Worm (Caenorhabditis elegans): ENCODE measurements around the gene F46B3.16.

DNA sequence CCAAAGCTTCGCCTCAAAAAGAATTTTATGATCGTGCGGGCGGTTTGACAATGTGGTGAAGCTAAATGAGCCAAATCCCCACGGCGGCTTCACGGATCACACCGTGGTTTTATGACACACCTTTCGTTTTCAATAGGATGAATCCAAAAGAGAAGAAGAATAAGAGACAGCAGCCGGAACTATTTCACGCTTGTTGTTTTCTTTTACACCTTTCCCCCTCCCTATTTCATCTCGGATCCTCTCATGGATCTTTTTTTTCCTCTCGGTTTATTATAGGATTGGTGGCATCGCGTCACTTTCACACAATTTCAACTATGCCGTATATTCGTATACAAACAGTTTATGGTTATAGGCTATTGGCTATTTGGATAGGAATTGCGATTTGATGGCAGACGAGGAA, 29.3 kb downstream of the F46B3.16 start:
- TF ChIP-seq unc-130 (GFP tag; optimal IDR thresholded peaks at IDR 0.05) (no peak), nhr-41 (GFP tag; IDR thresholded peaks at IDR 0.05) (no peak), ama-1 (optimal IDR thresholded peaks at IDR 0.05) (no peak), nhr-77 (tag; optimal IDR thresholded peaks at IDR 0.05) (no peak), mxl-3 (GFP tag; optimal IDR thresholded peaks at IDR 0.05) (no peak), ceh-62 (tag; optimal IDR thresholded peaks at IDR 0.05) (no peak), hlh-30 (tag; optimal IDR thresholded peaks at IDR 0.05; ENCODE audit: insufficient read depth) (no peak), ztf-11 (tag; optimal IDR thresholded peaks at IDR 0.05) (no peak), nhr-237 (tag; optimal IDR thresholded peaks at IDR 0.05) (no peak), nhr-28 (tag; optimal IDR thresholded peaks at IDR 0.05) (no peak), pha-4 (GFP tag; IDR thresholded peaks at IDR 0.05) (no peak), pha-4 (tag; optimal IDR thresholded peaks at IDR 0.05) (no peak), tra-1 (GFP tag; IDR thresholded peaks at IDR 0.05) (no peak), lin-15B (tag; optimal IDR thresholded peaks at IDR 0.05) (no peak)
